Worm (Caenorhabditis elegans) whole organism, L4 larva: Measurements from ENCODE around the gene R11D1.4.

Source experiments
- ama-1 ChIP-seq: fragments of 150-350 bp; optimal IDR thresholded peaks from 2 replicates; lab custom pipeline; 2014; ENCODE audit warnings: inconsistent platforms, mixed read lengths
- ceh-28 ChIP-seq: fragments of 150-350 bp; optimal IDR thresholded peaks from 2 replicates; lab custom pipeline; 2014; ENCODE audit warnings: missing biosample characterization, missing genetic modification reagents, missing genetic modification characterization
- ces-1 ChIP-seq: fragments of 150-350 bp; sonication (generic microtip); optimal IDR thresholded peaks from 4 replicates; lab custom pipeline; 2014; ENCODE audit warnings: missing biosample characterization, missing genetic modification reagents, missing genetic modification characterization
- fos-1 ChIP-seq: fragments of 150-350 bp; optimal IDR thresholded peaks from 2 replicates; lab custom pipeline; 2014; ENCODE audit warnings: missing biosample characterization, missing genetic modification characterization
- gei-8 ChIP-seq: fragments of 200-800 bp; sonication (Bioruptor generic); optimal IDR thresholded peaks from 2 replicates; lab custom pipeline; 2018; ENCODE audit warnings: mild to moderate bottlenecking, missing genetic modification characterization, missing compliant biosample characterization
- lin-39 ChIP-seq: fragments of 150-350 bp; optimal IDR thresholded peaks from 2 replicates; lab custom pipeline; 2014; ENCODE audit warnings: missing biosample characterization, missing genetic modification reagents, missing genetic modification characterization
- nhr-11 ChIP-seq: fragments of 150-350 bp; optimal IDR thresholded peaks from 2 replicates; lab custom pipeline; 2014; ENCODE audit warnings: missing biosample characterization, missing genetic modification characterization
- nhr-237 ChIP-seq: sonication (generic microtip); optimal IDR thresholded peaks from 2 replicates; lab custom pipeline; 2017; ENCODE audit warnings: missing biosample characterization, missing genetic modification characterization
- nhr-25 ChIP-seq: sonication (generic microtip); optimal IDR thresholded peaks from 2 replicates; lab custom pipeline; 2017; ENCODE audit warnings: missing genetic modification characterization, mild to moderate bottlenecking, missing compliant biosample characterization, antibody characterized with exemption, moderate library complexity, borderline replicate concordance; ENCODE audit not compliant: insufficient read depth
- nhr-42 ChIP-seq: fragments of 200-800 bp; sonication (Bioruptor generic); IDR thresholded peaks from 2 replicates; pipeline ENCODE4 v1.3.6; 2022; ENCODE audit warnings: missing genetic modification characterization, missing compliant biosample characterization
- pqm-1 ChIP-seq: sonication (generic microtip); optimal IDR thresholded peaks from 2 replicates; lab custom pipeline; 2017; ENCODE audit warnings: missing biosample characterization, missing genetic modification characterization
- unc-39 ChIP-seq: sonication (generic microtip); optimal IDR thresholded peaks from 2 replicates; lab custom pipeline; 2017; ENCODE audit warnings: missing biosample characterization, missing genetic modification characterization
- zfp-3 ChIP-seq: fragments of 200-800 bp; sonication (Bioruptor generic); conservative IDR thresholded peaks from 2 replicates; pipeline ENCODE4 v1.3.6; 2022; ENCODE audit warnings: missing genetic modification reagents, missing genetic modification characterization, missing compliant biosample characterization
- ztf-11 ChIP-seq: fragments of 150-350 bp; optimal IDR thresholded peaks from 2 replicates; lab custom pipeline; 2014; ENCODE audit warnings: missing biosample characterization, missing genetic modification characterization

ce11 chrV:12676299-12676698 lies 37.7 kb downstream of the R11D1.4 start:
- TF ChIP-seq zfp-3 (GFP tag; lab: Robert Waterston, UW) (no peak), nhr-25 (tag; lab: Kevin White, UChicago) (no peak), nhr-11 (no peak), ceh-28 (tag; lab: Kevin White, UChicago) (no peak), pqm-1 (tag; lab: Kevin White, UChicago) (no peak), ztf-11 (no peak), ama-1 (lab: Kevin White, UChicago) (no peak), unc-39 (tag; lab: Kevin White, UChicago) (no peak), fos-1 (no peak), lin-39 (tag; lab: Kevin White, UChicago) (no peak), ces-1 (GFP tag; lab: Kevin White, UChicago) (no peak), nhr-237 (tag; lab: Kevin White, UChicago) (no peak), nhr-42 (no peak), gei-8 (GFP tag; lab: Kevin White, UChicago) (no peak)
